Worm (Caenorhabditis elegans) whole organism, L4 larva: ENCODE data around the gene F56H9.9.

Experiments used
- F10B5.3 ChIP-seq: sonication (generic microtip); optimal IDR thresholded peaks from 2 replicates; lab custom pipeline; 2016; ENCODE audit warnings: mild to moderate bottlenecking, missing genetic modification characterization, missing compliant biosample characterization
- F37D6.2 ChIP-seq: sonication (generic microtip); optimal IDR thresholded peaks from 2 replicates; lab custom pipeline; 2016; ENCODE audit warnings: mild to moderate bottlenecking, missing genetic modification characterization, missing compliant biosample characterization
- F44E2.7 ChIP-seq: fragments of 200-800 bp; sonication (Bioruptor generic); IDR thresholded peaks from 2 replicates; pipeline ENCODE4 v2.1.2; 2022; ENCODE audit warnings: missing genetic modification characterization, missing compliant biosample characterization
- F49E8.2 ChIP-seq: sonication (generic microtip); optimal IDR thresholded peaks from 2 replicates; lab custom pipeline; 2016; ENCODE audit warnings: missing compliant biosample characterization, mild to moderate bottlenecking, missing genetic modification characterization, borderline replicate concordance
- Y48G9A.11 ChIP-seq: fragments of 200-800 bp; sonication (Bioruptor generic); IDR thresholded peaks from 2 replicates; pipeline ENCODE4 v1.3.6; 2022; ENCODE audit warnings: missing genetic modification reagents, missing genetic modification characterization, missing compliant biosample characterization
- Y75B8A.6 ChIP-seq: fragments of 200-800 bp; sonication (Bioruptor generic); IDR thresholded peaks from 2 replicates; pipeline ENCODE4 v1.3.6; 2022; ENCODE audit warnings: missing genetic modification reagents, missing genetic modification characterization, missing compliant biosample characterization
- ZK546.5 ChIP-seq, 2 experiments: sonication (generic microtip); optimal IDR thresholded peaks; 2 replicates each; lab custom pipeline; 2017; ENCODE audit warnings: missing biosample characterization in 2 of 2, missing genetic modification characterization in 2 of 2
- arid-1 ChIP-seq: fragments of 200-800 bp; sonication (Bioruptor generic); conservative IDR thresholded peaks from 2 replicates; pipeline ENCODE4 v1.3.6; 2022; ENCODE audit warnings: missing genetic modification reagents, missing genetic modification characterization, missing compliant biosample characterization
- ceh-62 ChIP-seq: sonication (generic microtip); optimal IDR thresholded peaks from 2 replicates; lab custom pipeline; 2017; ENCODE audit warnings: missing biosample characterization, missing genetic modification characterization
- cey-2 ChIP-seq: sonication (generic microtip); optimal IDR thresholded peaks from 3 replicates; lab custom pipeline; 2017; ENCODE audit warnings: missing genetic modification characterization, mild to moderate bottlenecking, missing compliant biosample characterization, antibody characterized with exemption, borderline replicate concordance; ENCODE audit not compliant: insufficient read depth
- ctbp-1 ChIP-seq: fragments of 200-800 bp; sonication (Bioruptor generic); IDR thresholded peaks from 2 replicates; pipeline ENCODE4 v1.3.6; 2022; ENCODE audit warnings: missing genetic modification reagents, missing genetic modification characterization, missing compliant biosample characterization
- daf-16 ChIP-seq, 3 experiments: sonication (generic microtip); optimal IDR thresholded peaks; 2 replicates each; lab custom pipeline; 2016 to 2017; ENCODE audit warnings: missing genetic modification characterization in 3 of 3, missing genetic modification reagents in 3 of 3, mild to moderate bottlenecking in 2 of 3, missing compliant biosample characterization in 2 of 3, missing biosample characterization in 1 of 3, moderate library complexity in 1 of 3
- daf-8 ChIP-seq: fragments of 200-800 bp; sonication (Bioruptor generic); IDR thresholded peaks from 2 replicates; pipeline ENCODE4 v1.3.6; 2022; ENCODE audit warnings: missing genetic modification characterization, missing compliant biosample characterization
- dmd-6 ChIP-seq: fragments of 200-800 bp; sonication (Bioruptor generic); IDR thresholded peaks from 2 replicates; pipeline ENCODE4 v1.3.6; 2022; ENCODE audit warnings: missing genetic modification reagents, missing genetic modification characterization, missing compliant biosample characterization
- dmd-9 ChIP-seq: fragments of 200-800 bp; sonication (Bioruptor generic); IDR thresholded peaks from 2 replicates; pipeline ENCODE4 v1.3.6; 2022; ENCODE audit warnings: missing genetic modification reagents, missing genetic modification characterization, missing compliant biosample characterization
- dve-1 ChIP-seq: sonication (generic microtip); optimal IDR thresholded peaks from 2 replicates; lab custom pipeline; 2017; ENCODE audit warnings: antibody characterized with exemption, mild to moderate bottlenecking, missing genetic modification characterization, missing compliant biosample characterization; ENCODE audit not compliant: insufficient read depth
- egl-27 ChIP-seq: sonication (generic microtip); optimal IDR thresholded peaks from 3 replicates; lab custom pipeline; 2017; ENCODE audit warnings: missing biosample characterization, missing genetic modification reagents, missing genetic modification characterization
- hlh-11 ChIP-seq: fragments of 200-800 bp; sonication (Bioruptor generic); optimal IDR thresholded peaks from 2 replicates; lab custom pipeline; 2018; ENCODE audit warnings: mild to moderate bottlenecking, missing genetic modification characterization, missing compliant biosample characterization
- hlh-30 ChIP-seq: sonication (generic microtip); optimal IDR thresholded peaks from 2 replicates; lab custom pipeline; 2017; ENCODE audit warnings: antibody characterized with exemption, mild to moderate bottlenecking, missing genetic modification characterization, missing compliant biosample characterization; ENCODE audit not compliant: insufficient read depth
- hmg-1.1 ChIP-seq: fragments of 200-800 bp; sonication (Bioruptor generic); IDR thresholded peaks from 2 replicates; pipeline ENCODE4 v1.3.6; 2022; ENCODE audit warnings: missing genetic modification reagents, missing genetic modification characterization, missing compliant biosample characterization
- jun-1 ChIP-seq: fragments of 150-350 bp; optimal IDR thresholded peaks from 2 replicates; lab custom pipeline; 2014; ENCODE audit warnings: missing biosample characterization, missing genetic modification reagents, missing genetic modification characterization
- lim-7 ChIP-seq: fragments of 200-800 bp; sonication (Bioruptor generic); IDR thresholded peaks from 2 replicates; pipeline ENCODE4 v1.3.6; 2022; ENCODE audit warnings: missing genetic modification characterization, missing compliant biosample characterization
- lin-15B ChIP-seq: fragments of 150-350 bp; sonication (generic microtip); optimal IDR thresholded peaks from 3 replicates; lab custom pipeline; 2014; ENCODE audit warnings: missing biosample characterization, missing genetic modification characterization
- lin-29 ChIP-seq: fragments of 200-800 bp; sonication (Bioruptor generic); IDR thresholded peaks from 2 replicates; pipeline ENCODE4 v1.3.6; 2022; ENCODE audit warnings: missing genetic modification reagents, missing genetic modification characterization, missing compliant biosample characterization
- lin-38 ChIP-seq: fragments of 200-800 bp; sonication (Bioruptor generic); IDR thresholded peaks from 2 replicates; pipeline ENCODE4 v1.3.6; 2022; ENCODE audit warnings: missing genetic modification reagents, missing genetic modification characterization, missing compliant biosample characterization
- lin-39 ChIP-seq: fragments of 150-350 bp; optimal IDR thresholded peaks from 2 replicates; lab custom pipeline; 2014; ENCODE audit warnings: missing biosample characterization, missing genetic modification reagents, missing genetic modification characterization
- lir-3 ChIP-seq: sonication (generic microtip); optimal IDR thresholded peaks from 2 replicates; lab custom pipeline; 2016; ENCODE audit warnings: mild to moderate bottlenecking, missing genetic modification characterization, missing compliant biosample characterization
- madf-5 ChIP-seq, 2 experiments: fragments of 200-800 bp; sonication (Bioruptor generic); IDR thresholded peaks; 2 replicates each; pipeline ENCODE4 v1.3.6; 2022; ENCODE audit warnings: missing compliant biosample characterization in 2 of 2, missing genetic modification characterization in 2 of 2
- mdl-1 ChIP-seq, 2 experiments: fragments of 150-350 bp in 1 of 2; sonication (generic microtip) in 1 of 2; optimal IDR thresholded peaks; 2 replicates each; lab custom pipeline; 2014 to 2017; ENCODE audit warnings: missing biosample characterization in 2 of 2, missing genetic modification characterization in 2 of 2
- mdt-29 ChIP-seq: fragments of 200-800 bp; sonication (Bioruptor generic); IDR thresholded peaks from 2 replicates; pipeline ENCODE4 v1.3.6; 2022; ENCODE audit warnings: missing genetic modification reagents, missing genetic modification characterization, missing compliant biosample characterization
- mxl-2 ChIP-seq: fragments of 200-800 bp; sonication (Bioruptor generic); conservative IDR thresholded peaks from 2 replicates; pipeline ENCODE4 v1.3.6; 2022; ENCODE audit warnings: missing genetic modification reagents, missing genetic modification characterization, missing compliant biosample characterization
- nhr-102 ChIP-seq: sonication (generic microtip); optimal IDR thresholded peaks from 2 replicates; lab custom pipeline; 2016; ENCODE audit warnings: mild to moderate bottlenecking, missing genetic modification characterization, moderate library complexity, missing compliant biosample characterization
- nhr-25 ChIP-seq: sonication (generic microtip); optimal IDR thresholded peaks from 2 replicates; lab custom pipeline; 2017; ENCODE audit warnings: missing genetic modification characterization, mild to moderate bottlenecking, missing compliant biosample characterization, antibody characterized with exemption, moderate library complexity, borderline replicate concordance; ENCODE audit not compliant: insufficient read depth
- nhr-41 ChIP-seq: fragments of 200-800 bp; sonication (Bioruptor generic); IDR thresholded peaks from 2 replicates; pipeline ENCODE4 v1.3.6; 2022; ENCODE audit warnings: missing genetic modification reagents, missing genetic modification characterization, missing compliant biosample characterization
- nhr-42 ChIP-seq: fragments of 200-800 bp; sonication (Bioruptor generic); IDR thresholded peaks from 2 replicates; pipeline ENCODE4 v1.3.6; 2022; ENCODE audit warnings: missing genetic modification characterization, missing compliant biosample characterization
- nhr-76 ChIP-seq: fragments of 150-350 bp; optimal IDR thresholded peaks from 2 replicates; lab custom pipeline; 2014; ENCODE audit warnings: missing biosample characterization, missing genetic modification characterization
- nhr-77 ChIP-seq: fragments of 150-350 bp; optimal IDR thresholded peaks from 2 replicates; lab custom pipeline; 2014; ENCODE audit warnings: missing biosample characterization, missing genetic modification characterization
- php-3 ChIP-seq: fragments of 200-800 bp; sonication (Bioruptor generic); IDR thresholded peaks from 2 replicates; pipeline ENCODE4 v1.3.6; 2022; ENCODE audit warnings: missing genetic modification reagents, missing genetic modification characterization, missing compliant biosample characterization
- pqm-1 ChIP-seq: sonication (generic microtip); optimal IDR thresholded peaks from 2 replicates; lab custom pipeline; 2017; ENCODE audit warnings: missing biosample characterization, missing genetic modification characterization
- rbr-2 ChIP-seq: sonication (generic microtip); optimal IDR thresholded peaks from 2 replicates; lab custom pipeline; 2016; ENCODE audit warnings: missing genotype, missing genetic modification characterization, missing compliant biosample characterization
- sdz-12 ChIP-seq: fragments of 200-800 bp; sonication (Bioruptor generic); optimal IDR thresholded peaks from 2 replicates; lab custom pipeline; 2018; ENCODE audit warnings: mild to moderate bottlenecking, missing genetic modification characterization, missing compliant biosample characterization
- skn-1 ChIP-seq: fragments of 150-350 bp; optimal IDR thresholded peaks from 2 replicates; lab custom pipeline; 2014; ENCODE audit warnings: missing biosample characterization, missing genetic modification characterization
- spr-1 ChIP-seq: sonication (generic microtip); optimal IDR thresholded peaks from 2 replicates; lab custom pipeline; 2016; ENCODE audit warnings: mild to moderate bottlenecking, missing genetic modification characterization, missing compliant biosample characterization
- tag-97 ChIP-seq: fragments of 200-800 bp; sonication (Bioruptor generic); IDR thresholded peaks from 2 replicates; pipeline ENCODE4 v1.3.6; 2022; ENCODE audit warnings: missing genetic modification characterization, missing compliant biosample characterization
- unc-130 ChIP-seq: sonication (generic microtip); optimal IDR thresholded peaks from 2 replicates; lab custom pipeline; 2016; ENCODE audit warnings: missing genetic modification reagents, missing genetic modification characterization, missing compliant biosample characterization
- unc-62 ChIP-seq, 3 experiments: fragments of 150-350 bp in 1 of 3; sonication (generic microtip); optimal IDR thresholded peaks in 2 of 3; peaks in 1 of 3; 1 replicate in 1 of 3; 2 replicates in 2 of 3; lab custom pipeline; 2014 to 2017; ENCODE audit warnings: missing biosample characterization in 3 of 3, missing genetic modification characterization in 3 of 3, missing genetic modification reagents in 3 of 3, missing genotype in 1 of 3
- vab-7 ChIP-seq: fragments of 200-800 bp; sonication (Bioruptor generic); IDR thresholded peaks from 2 replicates; pipeline ENCODE4 v1.3.6; 2022; ENCODE audit warnings: missing genetic modification reagents, missing genetic modification characterization, missing compliant biosample characterization
- zfp-3 ChIP-seq: fragments of 200-800 bp; sonication (Bioruptor generic); conservative IDR thresholded peaks from 2 replicates; pipeline ENCODE4 v1.3.6; 2022; ENCODE audit warnings: missing genetic modification reagents, missing genetic modification characterization, missing compliant biosample characterization

Gene F56H9.9

DNA sequence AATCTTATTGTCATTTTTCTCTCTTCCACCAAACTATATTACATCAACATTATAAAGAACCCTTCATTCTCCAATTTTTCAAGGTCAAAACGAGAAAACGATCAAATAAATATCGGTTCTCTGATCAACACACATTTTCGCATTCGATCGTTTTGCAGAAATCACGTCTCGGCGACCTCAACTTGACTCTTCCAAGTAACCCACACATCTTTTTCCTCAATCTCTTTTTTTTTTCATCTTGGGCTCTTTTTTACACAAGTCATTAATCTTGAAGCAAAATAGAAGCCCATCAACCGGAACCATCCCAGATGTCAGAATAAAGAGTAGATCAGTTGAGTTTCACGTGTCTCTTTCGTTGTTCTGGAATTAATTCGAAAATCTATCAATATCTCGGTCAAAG lies 12.0 kb upstream of the F56H9.9 start (continued):
- TF ChIP-seq sdz-12 (GFP tag; lab: Kevin White, UChicago): no peak
- TF ChIP-seq dmd-9 (GFP tag; lab: Robert Waterston, UW): no peak
- no peak for TF ChIP-seq lin-39 (tag; lab: Kevin White, UChicago)
- no peak for TF ChIP-seq vab-7 (GFP tag; lab: Robert Waterston, UW)
- no peak for TF ChIP-seq nhr-42 (GFP tag; lab: Robert Waterston, UW)

DNA sequence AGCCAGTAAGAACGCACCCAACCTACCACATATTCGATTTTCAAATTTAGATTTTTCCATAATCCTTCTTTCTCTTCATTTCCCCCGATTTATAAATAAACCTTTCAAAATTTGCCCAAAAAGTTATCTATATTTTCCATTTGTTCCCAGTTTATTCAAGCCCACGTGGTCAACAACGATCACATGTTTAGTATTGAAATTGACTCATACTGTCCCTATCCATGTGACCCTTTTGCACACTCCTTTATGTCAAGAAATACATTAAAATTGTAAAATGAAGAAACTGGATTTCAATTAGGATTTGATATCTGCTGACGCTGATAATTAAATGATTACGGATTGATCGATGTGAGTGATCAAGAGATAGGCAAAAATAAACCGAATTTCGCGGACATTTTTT lies 10.9 kb upstream of the F56H9.9 start:
- no peak for TF ChIP-seq lin-15B (tag; lab: Kevin White, UChicago)
- no peak for TF ChIP-seq tag-97
- no peak for TF ChIP-seq nhr-76 (tag; lab: Kevin White, UChicago)
- no peak for TF ChIP-seq ZK546.5 (tag; optimal IDR thresholded peaks at IDR 0.05; lab: Kevin White, UChicago)
- no peak for TF ChIP-seq nhr-41 (GFP tag; lab: Robert Waterston, UW)
- TF ChIP-seq madf-5 (GFP tag; IDR thresholded peaks at IDR 0.05; lab: Robert Waterston, UW): no peak
- no peak for TF ChIP-seq nhr-25 (tag; lab: Kevin White, UChicago)
- TF ChIP-seq lin-38 (GFP tag; lab: Robert Waterston, UW): no peak
- no peak for TF ChIP-seq Y75B8A.6 (GFP tag; lab: Robert Waterston, UW)
- TF ChIP-seq unc-62 (GFP tag; optimal IDR thresholded peaks at IDR 0.05 in 1 of 2; lab: Kevin White, UChicago): no peak
- no peak for TF ChIP-seq unc-62 (tag; optimal IDR thresholded peaks at IDR 0.05; lab: Kevin White, UChicago)
- TF ChIP-seq egl-27 (tag; lab: Kevin White, UChicago): no peak
- no peak for TF ChIP-seq pqm-1 (tag; lab: Kevin White, UChicago)
- no peak for TF ChIP-seq lir-3
- no peak for TF ChIP-seq rbr-2
- no peak for TF ChIP-seq lim-7 (GFP tag; lab: Robert Waterston, UW)
- no peak for TF ChIP-seq zfp-3 (GFP tag; lab: Robert Waterston, UW)
- TF ChIP-seq mdt-29 (GFP tag; lab: Robert Waterston, UW): no peak
- no peak for TF ChIP-seq arid-1 (GFP tag; lab: Robert Waterston, UW)
- no peak for TF ChIP-seq ceh-62 (tag; lab: Kevin White, UChicago)
- no peak for TF ChIP-seq spr-1
- no peak for TF ChIP-seq ctbp-1 (GFP tag; lab: Robert Waterston, UW)
- no peak for TF ChIP-seq jun-1
- TF ChIP-seq dve-1 (tag; lab: Kevin White, UChicago): peak; percentile 87
- no peak for TF ChIP-seq F44E2.7 (GFP tag; lab: Robert Waterston, UW)
- peak; percentile 38 for TF ChIP-seq hlh-11 (tag; lab: Kevin White, UChicago)
- no peak for TF ChIP-seq F37D6.2 (tag; lab: Kevin White, UChicago)
- TF ChIP-seq nhr-77 (tag; lab: Kevin White, UChicago): peak; percentile 76
- TF ChIP-seq hmg-1.1: no peak
- TF ChIP-seq F10B5.3 (tag; lab: Kevin White, UChicago): no peak
- TF ChIP-seq Y48G9A.11: no peak
- TF ChIP-seq mxl-2 (GFP tag; lab: Robert Waterston, UW): no peak
- TF ChIP-seq unc-130 (GFP tag; lab: Kevin White, UChicago): no peak
- no peak for TF ChIP-seq skn-1 (tag; lab: Kevin White, UChicago)
- no peak for TF ChIP-seq daf-8
- no peak for TF ChIP-seq F49E8.2 (tag; lab: Kevin White, UChicago)
- TF ChIP-seq hlh-30: peak; percentile 86
- no peak for TF ChIP-seq daf-16 (GFP tag; optimal IDR thresholded peaks at IDR 0.05; lab: Kevin White, UChicago)
- TF ChIP-seq daf-16 (tag; optimal IDR thresholded peaks at IDR 0.05; lab: Kevin White, UChicago): peak; percentile 45
- no peak for TF ChIP-seq lin-29 (GFP tag; lab: Robert Waterston, UW)
- TF ChIP-seq nhr-102: no peak
- TF ChIP-seq dmd-6 (GFP tag; lab: Robert Waterston, UW): peak; percentile 51
- TF ChIP-seq mdl-1 (tag; optimal IDR thresholded peaks at IDR 0.05; lab: Kevin White, UChicago): peak; percentile 58 to 85
- peak; percentile 50; the same call in 1 of the 2 replicates for TF ChIP-seq php-3
- TF ChIP-seq cey-2 (tag; lab: Kevin White, UChicago): no peak
